Fruit fly (Drosophila melanogaster): ENCODE data around the gene CG31178.

- no peak for TF ChIP-seq h (optimal IDR thresholded peaks at IDR 0.05)
- no peak for TF ChIP-seq Myc (optimal IDR thresholded peaks at IDR 0.05)
- TF ChIP-seq Sin3A (optimal IDR thresholded peaks at IDR 0.05), result no peak
- TF ChIP-seq psq (optimal IDR thresholded peaks at IDR 0.05), result no peak
Measured at dm6 chr3R:21859509-21859908, 14.0 kb upstream of the CG31178 start.

Data from Kc167 (cell line).